Worm (Caenorhabditis elegans) whole organism, L1 larva: ENCODE data around the gene pals-23.
"Not testable (repeated sequence)": the region's sequence is repeated elsewhere in the genome, so short reads cannot be mapped to it uniquely, and the experiment has no call there.

Experiments
- skn-1 ChIP-seq: fragments of 150-350 bp; optimal IDR thresholded peaks from 2 replicates; lab custom pipeline; 2014; ENCODE audit warnings: missing biosample characterization, missing genetic modification characterization
- snpc-4 ChIP-seq: fragments of 150-350 bp; optimal IDR thresholded peaks from 2 replicates; lab custom pipeline; 2014; ENCODE audit warnings: missing biosample characterization, missing genetic modification characterization

DNA sequence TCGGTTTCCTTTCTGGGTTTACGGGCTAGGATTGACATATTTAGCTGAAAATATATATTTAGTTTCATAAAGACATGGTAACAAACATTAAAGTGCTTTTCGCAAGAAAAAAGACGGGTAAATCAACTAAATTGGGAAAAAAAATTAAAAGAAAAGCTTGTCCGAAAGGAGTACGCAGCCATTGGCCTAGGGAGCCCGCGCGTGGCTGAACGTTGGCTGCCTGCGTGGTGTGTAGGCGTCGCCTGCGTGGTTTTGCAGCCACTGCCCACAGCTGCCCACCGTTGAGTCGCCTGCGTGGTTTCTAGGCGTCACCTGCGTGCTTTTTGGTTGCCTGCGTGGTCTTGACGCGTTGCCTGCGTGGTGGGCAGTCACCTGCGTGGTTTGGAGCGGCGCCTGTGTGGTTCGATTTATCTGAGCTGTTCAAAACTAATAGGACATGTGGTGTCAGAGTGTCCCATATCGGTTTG, 2.6 kb upstream of the pals-23 start, which contains the start of gene C29F9.12:
- not testable (repeated sequence) for TF ChIP-seq snpc-4; skn-1 (tag; lab: Kevin White, UChicago)
